Worm (Caenorhabditis elegans) whole organism, L4/young adult: ENCODE data around the gene C24B5.4.

Experiments used
- W03F9.2 ChIP-seq: fragments of 150-350 bp; optimal IDR thresholded peaks from 2 replicates; lab custom pipeline; 2014; ENCODE audit warnings: missing biosample characterization, missing genetic modification characterization
- dao-5 ChIP-seq: sonication (generic microtip); optimal IDR thresholded peaks from 2 replicates; lab custom pipeline; 2016; ENCODE audit warnings: missing genotype, missing genetic modification characterization, moderate library complexity, missing compliant biosample characterization
- him-1 ChIP-seq: sonication (generic microtip); optimal IDR thresholded peaks from 2 replicates; lab custom pipeline; 2016; ENCODE audit warnings: missing genotype, missing genetic modification reagents, missing genetic modification characterization, missing compliant biosample characterization

Gene C24B5.4

DNA sequence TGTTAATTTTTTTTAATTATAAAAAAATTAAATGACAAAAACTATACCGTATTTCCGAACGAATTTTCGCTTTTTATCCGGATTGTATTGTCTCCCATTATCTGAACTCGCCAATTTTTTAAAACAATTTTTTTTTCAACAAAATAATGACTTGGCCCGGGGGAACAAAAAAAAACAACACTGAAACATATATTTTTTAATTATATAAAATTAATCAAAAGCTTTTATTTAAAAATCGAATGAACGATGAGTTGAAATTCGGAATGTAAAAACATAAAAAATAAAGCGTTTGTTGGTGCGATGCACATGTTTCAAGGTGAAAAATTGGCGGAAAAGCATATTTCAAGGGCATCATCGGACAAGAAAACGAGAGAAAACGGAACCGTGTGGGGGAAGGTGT, 16.4 kb upstream of the C24B5.4 start, which contains the start of gene mdt-27:
Gene mdt-27, minus strand, starts transcription at position 101 of the 400 bp plus-strand sequence.
- TF ChIP-seq dao-5 (tag; lab: Kevin White, UChicago) (no peak), him-1 (tag; lab: Kevin White, UChicago) (no peak), W03F9.2 (tag; lab: Kevin White, UChicago) (no peak)

- TF ChIP-seq dao-5 (tag; lab: Kevin White, UChicago) (no peak), W03F9.2 (tag; lab: Kevin White, UChicago) (peak; percentile 55)
Observed at ce11 chrV:9212499-9212898, 15.4 kb upstream of the C24B5.4 start.

DNA sequence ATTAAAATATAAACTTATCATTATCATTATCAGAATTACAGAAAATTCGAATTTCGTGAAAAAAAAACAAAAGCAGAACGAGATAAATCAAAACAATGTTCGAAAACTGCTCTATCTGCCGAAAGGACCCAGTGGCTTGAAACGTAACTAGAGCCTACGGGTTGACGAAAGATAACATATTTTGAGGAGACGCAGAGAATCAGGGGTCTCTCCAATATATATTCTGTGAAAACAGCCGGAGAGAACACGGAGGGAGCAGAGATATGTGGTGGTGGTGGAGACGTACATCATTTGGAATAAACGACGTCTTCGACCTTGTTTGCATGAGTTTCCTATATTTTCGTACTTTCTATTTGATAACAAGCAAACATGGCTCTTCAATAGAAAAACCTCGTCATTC, 11.8 kb upstream of the C24B5.4 start:
- TF ChIP-seq him-1 (tag; lab: Kevin White, UChicago) (no peak), dao-5 (tag; lab: Kevin White, UChicago) (no peak)

DNA sequence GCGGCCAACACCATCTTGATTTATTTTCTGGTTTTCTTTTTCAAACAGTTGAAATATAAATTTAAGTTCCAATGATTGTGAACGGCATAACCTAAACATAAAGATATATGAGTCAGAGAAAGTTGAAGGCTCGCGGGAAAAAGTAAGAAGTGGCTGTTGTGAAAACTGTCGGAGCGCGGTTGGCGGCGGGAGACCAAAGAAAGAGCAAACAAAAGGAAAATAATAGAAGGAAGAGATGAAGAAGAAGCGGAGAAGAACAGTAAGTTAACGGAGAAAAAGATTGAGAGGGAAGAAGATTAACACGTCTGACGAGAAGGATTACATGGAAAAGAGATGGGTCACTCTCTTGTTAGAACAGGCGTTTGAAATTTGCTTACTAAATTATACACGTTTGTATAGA, 10.3 kb upstream of the C24B5.4 start, which contains the start of gene inx-10:
Gene inx-10, minus strand, starts transcription at position 101 of the 400 bp plus-strand sequence.
- TF ChIP-seq W03F9.2 (tag; lab: Kevin White, UChicago) (no peak), him-1 (tag; lab: Kevin White, UChicago) (no peak), dao-5 (tag; lab: Kevin White, UChicago) (no peak)

DNA sequence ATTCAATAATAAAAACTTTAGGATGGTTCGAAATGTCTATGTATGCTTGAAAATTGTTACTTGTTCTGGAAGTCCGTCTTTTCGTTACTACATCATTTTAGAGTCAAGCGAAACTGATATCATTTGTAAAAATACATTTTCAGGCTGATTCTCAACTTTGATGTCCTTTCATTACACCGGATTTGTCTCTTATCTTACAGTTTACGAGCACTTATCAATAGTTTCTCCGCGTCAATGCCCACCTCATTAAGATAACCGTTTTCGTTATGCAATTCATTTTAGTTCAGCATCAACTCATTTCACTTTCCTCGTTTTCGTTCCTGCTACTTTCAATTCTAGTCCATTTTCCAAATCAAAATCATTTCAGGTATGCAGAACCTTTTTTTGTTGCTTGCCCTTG, 5.6 kb upstream of the C24B5.4 start, which contains the start of gene asp-2:
Gene asp-2, plus strand, starts transcription at position 368 of the 400 bp plus-strand sequence.
- TF ChIP-seq W03F9.2 (tag; lab: Kevin White, UChicago) (no peak), dao-5 (tag; lab: Kevin White, UChicago) (no peak), him-1 (tag; lab: Kevin White, UChicago) (no peak)

DNA sequence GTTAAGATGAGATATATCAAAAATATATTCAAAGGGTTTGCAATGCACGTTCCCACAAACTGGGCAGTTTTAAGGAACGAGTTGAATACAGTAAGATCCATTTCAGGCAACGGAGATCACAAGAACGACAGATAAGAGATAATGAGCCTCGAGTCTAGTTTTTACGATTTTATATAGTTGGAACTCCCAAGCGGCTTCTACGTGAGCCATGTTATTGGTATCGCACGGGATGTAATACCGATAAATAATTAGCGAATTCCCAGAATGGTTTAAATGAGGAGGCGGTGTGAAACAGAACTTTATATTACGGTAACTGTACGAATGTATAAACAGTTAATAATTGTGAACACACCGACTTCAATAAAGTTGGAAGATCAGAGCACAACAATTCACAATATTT, 1.8 kb upstream of the C24B5.4 start, which contains the start of gene str-177:
Gene str-177, minus strand, starts transcription at position 101 of the 400 bp plus-strand sequence.
- no peak for TF ChIP-seq W03F9.2 (tag; lab: Kevin White, UChicago)
- no peak for TF ChIP-seq him-1 (tag; lab: Kevin White, UChicago)
- no peak for TF ChIP-seq dao-5 (tag; lab: Kevin White, UChicago)

DNA sequence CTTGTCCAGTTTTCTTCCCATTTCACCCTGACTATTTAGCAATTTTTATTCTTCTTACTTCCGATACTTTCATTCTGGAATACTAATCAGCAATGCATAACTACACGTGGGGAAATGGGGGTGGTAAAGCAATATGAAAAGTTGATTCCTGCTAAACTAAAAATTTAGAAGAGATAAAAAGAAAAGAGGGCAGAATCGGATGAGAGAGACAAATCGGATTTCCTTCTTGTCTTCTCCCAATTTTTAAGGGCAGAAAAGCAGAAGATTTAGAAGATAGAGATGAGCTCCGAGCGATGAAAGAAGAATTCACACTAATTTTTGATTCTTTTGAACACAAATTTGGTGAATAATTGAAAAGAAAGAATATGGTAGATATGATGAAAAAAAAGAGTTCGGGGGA, 3.1 kb downstream of the C24B5.4 start:
- TF ChIP-seq W03F9.2 (tag; lab: Kevin White, UChicago) (no peak), dao-5 (tag; lab: Kevin White, UChicago) (no peak), him-1 (tag; lab: Kevin White, UChicago) (no peak)

DNA sequence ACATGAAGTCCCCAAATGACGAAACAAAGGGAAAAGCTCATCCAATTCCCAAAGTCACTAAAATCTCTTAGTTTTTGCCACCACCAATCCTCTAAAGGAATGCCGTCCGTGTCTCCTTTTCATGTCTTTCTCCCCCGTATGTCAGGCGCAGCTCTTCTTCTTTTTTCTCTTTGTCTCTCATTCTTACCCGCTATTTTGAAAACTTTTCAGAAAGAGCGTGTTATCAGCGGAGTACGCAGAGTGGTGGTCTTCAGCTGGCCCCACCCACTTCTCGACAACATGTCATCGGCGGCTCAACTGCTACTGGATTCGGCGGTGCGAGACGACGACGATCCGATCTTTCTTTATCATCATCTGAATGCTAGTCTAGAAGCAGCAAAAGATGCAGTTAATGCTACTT, 5.7 kb downstream of the C24B5.4 start, which contains the start of gene sphr-1:
Gene sphr-1, plus strand, starts transcription at position 205 of the 400 bp plus-strand sequence.
- TF ChIP-seq W03F9.2 (tag; lab: Kevin White, UChicago) (no peak), him-1 (tag; lab: Kevin White, UChicago) (no peak), dao-5 (tag; lab: Kevin White, UChicago) (no peak)

DNA sequence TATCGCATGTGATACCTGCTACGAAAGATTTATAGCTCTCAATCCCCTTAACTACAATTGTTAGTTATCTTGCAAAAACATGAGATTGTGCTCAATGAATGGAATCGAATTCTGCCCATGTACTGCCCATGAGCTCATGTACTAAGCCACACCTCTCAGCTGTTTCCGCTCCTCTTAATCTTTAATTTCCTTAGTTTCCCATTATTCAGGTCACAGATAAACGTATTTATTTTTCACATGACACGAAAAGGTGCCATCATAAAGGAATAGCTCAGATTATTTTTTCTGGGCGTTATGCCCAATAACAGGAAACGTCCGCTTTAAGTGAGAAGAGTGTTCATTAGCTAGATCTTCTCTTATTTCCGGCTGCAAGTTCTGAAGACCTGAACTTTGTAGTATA, 11.1 kb downstream of the C24B5.4 start:
- TF ChIP-seq him-1 (tag; lab: Kevin White, UChicago) (no peak), W03F9.2 (tag; lab: Kevin White, UChicago) (no peak), dao-5 (tag; lab: Kevin White, UChicago) (no peak)

- no peak for TF ChIP-seq dao-5 (tag; lab: Kevin White, UChicago)
- no peak for TF ChIP-seq W03F9.2 (tag; lab: Kevin White, UChicago)
- no peak for TF ChIP-seq him-1 (tag; lab: Kevin White, UChicago)
Observed at ce11 chrV:9183718-9184441, 13.2 kb downstream of the C24B5.4 start.

DNA sequence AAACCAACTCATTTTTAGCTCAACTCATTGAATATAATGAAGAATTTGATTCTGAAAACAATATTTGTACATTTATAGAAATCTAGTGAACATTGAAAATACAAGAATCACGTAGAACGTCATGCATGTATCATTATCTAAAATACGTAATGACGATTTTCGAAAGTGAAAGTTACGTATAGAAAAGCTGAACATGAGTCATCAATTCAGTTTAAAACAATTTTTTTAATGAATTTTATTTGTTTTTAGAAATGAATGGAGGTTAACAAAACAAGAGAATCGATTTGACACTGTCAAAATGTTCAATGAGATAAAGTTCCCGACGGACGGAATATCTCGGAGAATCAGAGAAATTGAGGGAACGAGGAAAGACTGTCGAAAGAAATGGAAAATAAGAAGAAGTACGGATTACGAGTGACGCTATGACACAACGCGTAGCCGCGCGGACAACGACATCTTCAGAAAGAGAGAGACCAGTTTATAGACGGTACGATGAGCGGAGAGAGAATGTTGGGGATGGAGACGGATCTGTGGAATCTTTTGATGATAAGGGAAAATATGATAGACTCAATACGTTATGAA, 15.4 kb downstream of the C24B5.4 start, which contains the start of gene ptr-1:
Gene ptr-1, minus strand, starts transcription at position 51 of the 582 bp plus-strand sequence.
- no peak for TF ChIP-seq dao-5 (tag; lab: Kevin White, UChicago)
- no peak for TF ChIP-seq W03F9.2 (tag; lab: Kevin White, UChicago)
- no peak for TF ChIP-seq him-1 (tag; lab: Kevin White, UChicago)

DNA sequence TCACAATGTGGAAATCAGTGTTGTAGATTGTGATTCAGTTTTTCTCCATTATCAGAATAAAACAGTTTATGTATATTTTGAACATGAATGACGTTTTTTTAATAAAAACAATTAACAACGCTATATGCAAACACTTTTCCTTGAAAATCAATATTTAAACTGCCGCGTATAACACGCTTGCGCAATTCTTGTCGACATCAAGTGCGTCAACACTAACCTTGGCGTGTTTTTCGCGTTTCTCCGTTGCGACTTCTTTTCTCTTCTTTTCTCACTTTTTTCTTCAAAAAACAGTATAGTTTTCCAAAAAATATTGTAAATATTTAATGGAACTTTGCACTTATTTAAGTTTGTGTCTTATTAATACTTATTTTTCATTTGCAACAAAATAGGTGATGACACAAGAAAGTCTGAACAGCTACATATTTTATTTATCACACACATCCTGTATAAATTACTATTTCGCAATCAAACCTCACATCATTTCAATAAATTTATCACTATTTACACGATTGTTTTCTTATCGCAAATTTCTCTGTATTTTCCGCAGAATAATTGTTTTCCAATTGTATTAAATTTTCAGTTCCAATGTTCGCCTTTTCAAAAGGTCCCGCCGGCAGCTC, 21.8 kb downstream of the C24B5.4 start, which contains the start of gene spas-1:
Gene spas-1, plus strand, starts transcription at position 572 of the 620 bp plus-strand sequence.
- TF ChIP-seq W03F9.2 (tag; lab: Kevin White, UChicago) (peak; percentile 92), him-1 (tag; lab: Kevin White, UChicago) (no peak), dao-5 (tag; lab: Kevin White, UChicago) (no peak)

- TF ChIP-seq dao-5 (tag; lab: Kevin White, UChicago): no peak
- no peak for TF ChIP-seq him-1 (tag; lab: Kevin White, UChicago)
- no peak for TF ChIP-seq W03F9.2 (tag; lab: Kevin White, UChicago)
Observed at ce11 chrV:9173789-9174188, 23.3 kb downstream of the C24B5.4 start, which contains the start of gene pqn-16. TSS of gene pqn-16 (plus strand) at chrV:9174089.
